Worm (Caenorhabditis elegans): Measurements from ENCODE around the gene mtm-6.
A peak's percentile ranks its signal among the peaks of the same experiment; 100 is the strongest.
"Not testable (repeated sequence)": the region's sequence is repeated elsewhere in the genome, so short reads cannot be mapped to it uniquely, and the experiment has no call there.

Gene mtm-6

ce11 chrIII:13390789-13391188, 43.9 kb downstream of the mtm-6 start:
- no peak for TF ChIP-seq sea-2 (GFP tag; IDR thresholded peaks at IDR 0.05)

- TF ChIP-seq unc-62 (GFP tag; optimal IDR thresholded peaks at IDR 0.05): no peak
- TF ChIP-seq nfya-2 (GFP tag; IDR thresholded peaks at IDR 0.05): no peak
- peak; percentile 72 for TF ChIP-seq hmg-1.2 (GFP tag; IDR thresholded peaks at IDR 0.05)
Measured at ce11 chrIII:13393239-13393638, 46.4 kb downstream of the mtm-6 start, which contains the start of gene dnj-17. Gene dnj-17 (minus strand): TSS chrIII:13393339.

- TF ChIP-seq nfyb-1 (GFP tag; IDR thresholded peaks at IDR 0.05) (no peak), Y79H2A.3 (GFP tag; conservative IDR thresholded peaks at IDR 0.05) (no peak), pha-4 (tag; optimal IDR thresholded peaks at IDR 0.05) (no peak), F52B5.7 (tag; optimal IDR thresholded peaks at IDR 0.05) (no peak), ztf-3 (GFP tag; optimal IDR thresholded peaks at IDR 0.05) (no peak), attf-3 (GFP tag; conservative IDR thresholded peaks at IDR 0.05) (no peak), B0336.3 (GFP tag; IDR thresholded peaks at IDR 0.05) (no peak), F57A8.1 (GFP tag; optimal IDR thresholded peaks at IDR 0.05) (no peak), dpl-1 (GFP tag; optimal IDR thresholded peaks at IDR 0.05) (no peak), B0261.1 (tag; optimal IDR thresholded peaks at IDR 0.05) (no peak)
Measured at ce11 chrIII:13393647-13394046, 46.8 kb downstream of the mtm-6 start, which contains the start of gene qdpr-1. Gene qdpr-1 (plus strand): TSS chrIII:13393910.

- TF ChIP-seq tbx-9 (tag; optimal IDR thresholded peaks at IDR 0.05; ENCODE audit: borderline replicate concordance): no peak
- no peak for TF ChIP-seq Y79H2A.3 (GFP tag; conservative IDR thresholded peaks at IDR 0.05)
- TF ChIP-seq F57C9.4 (tag; optimal IDR thresholded peaks at IDR 0.05): no peak
- TF ChIP-seq rec-8 (tag; optimal IDR thresholded peaks at IDR 0.05): no peak
- TF ChIP-seq T07F8.4 (tag; optimal IDR thresholded peaks at IDR 0.05): no peak
- no peak for TF ChIP-seq xnd-1 (tag; optimal IDR thresholded peaks at IDR 0.05)
- TF ChIP-seq zim-3 (tag; optimal IDR thresholded peaks at IDR 0.05): no peak
- TF ChIP-seq somi-1 (GFP tag; optimal IDR thresholded peaks at IDR 0.05): no peak
- no peak for TF ChIP-seq ama-1 (optimal IDR thresholded peaks at IDR 0.05)
- no peak for TF ChIP-seq ama-1 (GFP tag; optimal IDR thresholded peaks at IDR 0.05)
- TF ChIP-seq let-526 (GFP tag; IDR thresholded peaks at IDR 0.05): no peak
- no peak for TF ChIP-seq mel-28 (tag; optimal IDR thresholded peaks at IDR 0.05; ENCODE audit: borderline replicate concordance)
- no peak for TF ChIP-seq ZK185.1 (tag; optimal IDR thresholded peaks at IDR 0.05; ENCODE audit: poor library complexity, severe bottlenecking)
- no peak for TF ChIP-seq hmg-1.2 (GFP tag; IDR thresholded peaks at IDR 0.05)
- TF ChIP-seq sdz-38 (tag; optimal IDR thresholded peaks at IDR 0.05): no peak
- TF ChIP-seq ztf-25 (GFP tag; IDR thresholded peaks at IDR 0.05): no peak
- no peak for TF ChIP-seq lin-26 (GFP tag; IDR thresholded peaks at IDR 0.05)
- no peak for TF ChIP-seq F57A8.1 (GFP tag; optimal IDR thresholded peaks at IDR 0.05)
- TF ChIP-seq snpc-4 (GFP tag; optimal IDR thresholded peaks at IDR 0.05): no peak
- TF ChIP-seq snpc-4 (tag; optimal IDR thresholded peaks at IDR 0.05): no peak
- TF ChIP-seq madf-10 (tag; optimal IDR thresholded peaks at IDR 0.05): no peak
Measured at ce11 chrIII:13395262-13395661, 48.4 kb downstream of the mtm-6 start, which contains the start of gene F11F1.1. Gene F11F1.1 (plus strand): TSS chrIII:13395562.

ce11 chrIII:13401673-13402258, 54.9 kb downstream of the mtm-6 start, which contains the start of the genes srlf-9 and srlf-10:
Gene srlf-9 (minus strand): TSS chrIII:13401773.
Gene srlf-10 (plus strand): TSS chrIII:13402208.
- TF ChIP-seq unc-130 (GFP tag; optimal IDR thresholded peaks at IDR 0.05); F10E7.11 (tag; optimal IDR thresholded peaks at IDR 0.05); snpc-1.1 (tag; optimal IDR thresholded peaks at IDR 0.05; ENCODE audit: insufficient read depth): not testable (repeated sequence)
